5 worm cellular contexts compared by ENCODE assay signal in genomic region chrII:10502491-10503063, ce11.
TF ChIP-seq lines count a peak whose summit lies in the region.

Gene myrf-1, minus strand, starts transcription at chrII:10502541.

TF ChIP-seq in whole organism, L1 larva, 84 proteins besides CTCF, POLR2A, EP300 and RAD21 (continues in another document):
- TF ChIP-seq lin-39 (tag; optimal IDR thresholded peaks at IDR 0.05; lab: Kevin White, UChicago): no peak
- TF ChIP-seq nhr-90 (tag; optimal IDR thresholded peaks at IDR 0.05; lab: Kevin White, UChicago; ENCODE audit: poor library complexity): peak; percentile 73
- TF ChIP-seq elt-3 (tag; optimal IDR thresholded peaks at IDR 0.05; lab: Kevin White, UChicago): peak in 1 of 6 experiments; percentile 9
- TF ChIP-seq hlh-4 (tag; optimal IDR thresholded peaks at IDR 0.05; lab: Kevin White, UChicago): no peak
- peak; percentile 13 for TF ChIP-seq F16B12.6 (tag; optimal IDR thresholded peaks at IDR 0.05; lab: Kevin White, UChicago)
- TF ChIP-seq grh-1 (GFP tag; IDR thresholded peaks at IDR 0.05; lab: Robert Waterston, UW): peak; percentile 64
- peak; percentile 75 for TF ChIP-seq nhr-77 (tag; optimal IDR thresholded peaks at IDR 0.05; lab: Kevin White, UChicago)
- TF ChIP-seq nhr-84 (tag; optimal IDR thresholded peaks at IDR 0.05; lab: Kevin White, UChicago): no peak
- TF ChIP-seq nhr-20 (tag; optimal IDR thresholded peaks at IDR 0.05; lab: Kevin White, UChicago): peak; percentile 85
- peak; percentile 52 for TF ChIP-seq lin-13 (GFP tag; optimal IDR thresholded peaks at IDR 0.05; lab: Kevin White, UChicago)
- TF ChIP-seq unc-30 (tag; optimal IDR thresholded peaks at IDR 0.05; lab: Kevin White, UChicago): no peak
- peak; percentile 70 for TF ChIP-seq unc-130 (tag; optimal IDR thresholded peaks at IDR 0.05; lab: Kevin White, UChicago)
- TF ChIP-seq elt-2 (tag; optimal IDR thresholded peaks at IDR 0.05; lab: Kevin White, UChicago): peak; percentile 66
- TF ChIP-seq lin-14 (GFP tag; optimal IDR thresholded peaks at IDR 0.05; lab: Kevin White, UChicago): peak; percentile 97
- peak; percentile 73 for TF ChIP-seq blmp-1 (tag; optimal IDR thresholded peaks at IDR 0.05; lab: Kevin White, UChicago)
- no peak for TF ChIP-seq ama-1 (optimal IDR thresholded peaks at IDR 0.05; lab: Kevin White, UChicago)
- TF ChIP-seq snpc-4 (tag; optimal IDR thresholded peaks at IDR 0.05; lab: Kevin White, UChicago): peak; percentile 48
- peak; percentile 15 for TF ChIP-seq lin-15B (tag; optimal IDR thresholded peaks at IDR 0.05; lab: Kevin White, UChicago)

TF ChIP-seq in whole organism, L3 larva, 47 proteins besides CTCF, POLR2A, EP300 and RAD21 (continues in another document):
- TF ChIP-seq nhr-12 (tag; optimal IDR thresholded peaks at IDR 0.05; lab: Kevin White, UChicago) (no peak), nhr-11 (tag; optimal IDR thresholded peaks at IDR 0.05; lab: Kevin White, UChicago) (peak; percentile 87), nhr-43 (tag; optimal IDR thresholded peaks at IDR 0.05; lab: Kevin White, UChicago; ENCODE audit: poor library complexity, severe bottlenecking) (peak; percentile 74), nhr-77 (tag; optimal IDR thresholded peaks at IDR 0.05; lab: Kevin White, UChicago) (peak; percentile 47), ZK546.5 (tag; optimal IDR thresholded peaks at IDR 0.05; lab: Kevin White, UChicago) (no peak), daf-12 (tag; optimal IDR thresholded peaks at IDR 0.05; lab: Kevin White, UChicago) (no peak), pha-4 (tag; optimal IDR thresholded peaks at IDR 0.05; lab: Kevin White, UChicago) (peak; percentile 92), lin-15B (tag; optimal IDR thresholded peaks at IDR 0.05; lab: Kevin White, UChicago) (peak; percentile 64), eor-1 (tag; optimal IDR thresholded peaks at IDR 0.05; lab: Kevin White, UChicago) (no peak), elt-2 (tag; optimal IDR thresholded peaks at IDR 0.05; lab: Kevin White, UChicago) (peak; percentile 80), nhr-25 (tag; optimal IDR thresholded peaks at IDR 0.05; lab: Kevin White, UChicago) (peak; percentile 77), R02D3.7 (tag; optimal IDR thresholded peaks at IDR 0.05; lab: Kevin White, UChicago) (peak; percentile 53), ceh-9 (tag; optimal IDR thresholded peaks at IDR 0.05; lab: Kevin White, UChicago) (no peak), snpc-4 (tag; optimal IDR thresholded peaks at IDR 0.05; lab: Kevin White, UChicago) (peak; percentile 33), skn-1 (tag; optimal IDR thresholded peaks at IDR 0.05; lab: Kevin White, UChicago) (peak; percentile 61), aly-2 (tag; optimal IDR thresholded peaks at IDR 0.05; lab: Kevin White, UChicago) (no peak), nhr-23 (tag; optimal IDR thresholded peaks at IDR 0.05; lab: Kevin White, UChicago) (peak; percentile 91), egl-5 (tag; optimal IDR thresholded peaks at IDR 0.05; lab: Kevin White, UChicago) (peak; percentile 85), hmg-11 (tag; optimal IDR thresholded peaks at IDR 0.05; lab: Kevin White, UChicago) (peak; percentile 99)

TF ChIP-seq in whole organism, early embryonic, 17 proteins besides CTCF, POLR2A, EP300 and RAD21:
- no peak for TF ChIP-seq tra-4 (tag; optimal IDR thresholded peaks at IDR 0.05; lab: Kevin White, UChicago)
- TF ChIP-seq ceh-36 (tag; optimal IDR thresholded peaks at IDR 0.05; lab: Kevin White, UChicago): peak; percentile 18
- TF ChIP-seq F13C5.2 (tag; optimal IDR thresholded peaks at IDR 0.05; lab: Kevin White, UChicago): peak; percentile 69
- no peak for TF ChIP-seq B0310.2 (tag; optimal IDR thresholded peaks at IDR 0.05; lab: Kevin White, UChicago)
- TF ChIP-seq hmbx-1 (tag; optimal IDR thresholded peaks at IDR 0.05; lab: Kevin White, UChicago): no peak
- peak; percentile 55; the same call in 1 of the 2 replicates for TF ChIP-seq flt-1 (GFP tag; IDR thresholded peaks at IDR 0.05; lab: Robert Waterston, UW)
- no peak for TF ChIP-seq sea-1 (GFP tag; conservative IDR thresholded peaks at IDR 0.05; lab: Robert Waterston, UW)
- TF ChIP-seq ama-1 (optimal IDR thresholded peaks at IDR 0.05; lab: Kevin White, UChicago): no peak
- TF ChIP-seq tbx-37 (GFP tag; conservative IDR thresholded peaks at IDR 0.05; lab: Robert Waterston, UW): no peak
- TF ChIP-seq hmg-4 (GFP tag; optimal IDR thresholded peaks at IDR 0.05; lab: Kevin White, UChicago): peak; percentile 86
- no peak for TF ChIP-seq ets-7 (tag; optimal IDR thresholded peaks at IDR 0.05; lab: Kevin White, UChicago)
- TF ChIP-seq scrt-1 (GFP tag; IDR thresholded peaks at IDR 0.05; lab: Robert Waterston, UW): 0 out of 2 replicates have a peak, but pooled peaks have one; percentile 45

TF ChIP-seq in whole organism, midembryonic, 9 proteins besides CTCF, POLR2A, EP300 and RAD21:
- TF ChIP-seq ztf-29 (GFP tag; IDR thresholded peaks at IDR 0.05; lab: Robert Waterston, UW): no peak
- peak; percentile 72 for TF ChIP-seq cog-1 (tag; optimal IDR thresholded peaks at IDR 0.05; lab: Kevin White, UChicago)
- 0 out of 2 replicates have a peak, but pooled peaks have one; percentile 67 for TF ChIP-seq tab-1 (GFP tag; IDR thresholded peaks at IDR 0.05; lab: Robert Waterston, UW)
- TF ChIP-seq ref-1 (GFP tag; conservative IDR thresholded peaks at IDR 0.05; lab: Robert Waterston, UW): no peak
- TF ChIP-seq T22C8.4 (GFP tag; IDR thresholded peaks at IDR 0.05; lab: Robert Waterston, UW): no peak
- TF ChIP-seq med-1 (GFP tag; optimal IDR thresholded peaks at IDR 0.05; lab: Kevin White, UChicago; ENCODE audit: insufficient read depth): no peak
- 0 out of 2 replicates have a peak, but pooled peaks have one; percentile 6 for TF ChIP-seq flt-1 (GFP tag; IDR thresholded peaks at IDR 0.05; lab: Robert Waterston, UW)
- TF ChIP-seq klf-2 (GFP tag; conservative IDR thresholded peaks at IDR 0.05; lab: Robert Waterston, UW): no peak
- peak; percentile 56; the same call in 1 of the 2 replicates for TF ChIP-seq ztf-23 (GFP tag; IDR thresholded peaks at IDR 0.05; lab: Robert Waterston, UW)

TF ChIP-seq in whole organism, young adult, 124 proteins besides CTCF, POLR2A, EP300 and RAD21 (continues in another document):
- TF ChIP-seq pbrm-1 (GFP tag; IDR thresholded peaks at IDR 0.05; lab: Robert Waterston, UW): peak; percentile 69; the same call in 1 of the 2 replicates
- TF ChIP-seq lin-40 (tag; optimal IDR thresholded peaks at IDR 0.05; lab: Kevin White, UChicago): peak; percentile 73
- TF ChIP-seq unc-130 (GFP tag; optimal IDR thresholded peaks at IDR 0.05; lab: Kevin White, UChicago): no peak
- TF ChIP-seq sptf-2 (GFP tag; optimal IDR thresholded peaks at IDR 0.05; lab: Kevin White, UChicago): peak; percentile 71
- TF ChIP-seq mcd-1 (GFP tag; IDR thresholded peaks at IDR 0.05; lab: Robert Waterston, UW): peak; percentile 81
- TF ChIP-seq egl-44 (GFP tag; IDR thresholded peaks at IDR 0.05; lab: Robert Waterston, UW): no peak; the same call in 1 of the 2 replicates
- TF ChIP-seq dox-1 (GFP tag; IDR thresholded peaks at IDR 0.05; lab: Robert Waterston, UW): peak; percentile 90
- TF ChIP-seq nhr-90 (tag; optimal IDR thresholded peaks at IDR 0.05; lab: Kevin White, UChicago): peak; percentile 18
- peak; percentile 44 for TF ChIP-seq atf-7 (tag; optimal IDR thresholded peaks at IDR 0.05; lab: Kevin White, UChicago)
- TF ChIP-seq ztf-18 (tag; optimal IDR thresholded peaks at IDR 0.05; lab: Kevin White, UChicago): peak; percentile 57
- peak; percentile 91 for TF ChIP-seq hmg-1.2 (GFP tag; IDR thresholded peaks at IDR 0.05; lab: Robert Waterston, UW)
- TF ChIP-seq mes-4 (tag; optimal IDR thresholded peaks at IDR 0.05; lab: Kevin White, UChicago): no peak
- TF ChIP-seq cebp-2 (GFP tag; IDR thresholded peaks at IDR 0.05; lab: Robert Waterston, UW): no peak
- no peak for TF ChIP-seq Y56A3A.18 (GFP tag; IDR thresholded peaks at IDR 0.05; lab: Robert Waterston, UW)
- TF ChIP-seq C06A6.2 (GFP tag; conservative IDR thresholded peaks at IDR 0.05; lab: Robert Waterston, UW): peak; percentile 45
- TF ChIP-seq F57A8.1 (GFP tag; optimal IDR thresholded peaks at IDR 0.05; lab: Kevin White, UChicago): peak; percentile 5
- TF ChIP-seq ztf-26 (tag; optimal IDR thresholded peaks at IDR 0.05; lab: Kevin White, UChicago): peak; percentile 33
- peak; percentile 25; the same call in 1 of the 2 replicates for TF ChIP-seq cebp-1 (GFP tag; IDR thresholded peaks at IDR 0.05; lab: Robert Waterston, UW)
- TF ChIP-seq cebp-1 (tag; optimal IDR thresholded peaks at IDR 0.05; lab: Kevin White, UChicago): peak; percentile 84
- TF ChIP-seq K12H6.12 (tag; optimal IDR thresholded peaks at IDR 0.05; lab: Kevin White, UChicago): peak; percentile 88
- peak; percentile 75; the same call in 1 of the 2 replicates for TF ChIP-seq nfyb-1 (GFP tag; IDR thresholded peaks at IDR 0.05; lab: Robert Waterston, UW)
- peak; percentile 91 for TF ChIP-seq nhr-80 (tag; optimal IDR thresholded peaks at IDR 0.05; lab: Kevin White, UChicago)
- peak; percentile 21 for TF ChIP-seq akir-1 (GFP tag; optimal IDR thresholded peaks at IDR 0.05; lab: Kevin White, UChicago)
- peak; percentile 75 for TF ChIP-seq somi-1 (GFP tag; optimal IDR thresholded peaks at IDR 0.05; lab: Kevin White, UChicago)
- no peak; the same call in 1 of the 2 replicates for TF ChIP-seq let-526 (GFP tag; IDR thresholded peaks at IDR 0.05; lab: Robert Waterston, UW)
- no peak for TF ChIP-seq him-1 (tag; optimal IDR thresholded peaks at IDR 0.05; lab: Kevin White, UChicago)
- TF ChIP-seq bed-2 (GFP tag; IDR thresholded peaks at IDR 0.05; lab: Robert Waterston, UW): 0 out of 2 replicates have a peak, but pooled peaks have one; percentile 9
- TF ChIP-seq rcor-1 (GFP tag; IDR thresholded peaks at IDR 0.05; lab: Robert Waterston, UW): 0 out of 2 replicates have a peak, but pooled peaks have one; percentile 47
- peak; percentile 40 for TF ChIP-seq hmg-20 (GFP tag; IDR thresholded peaks at IDR 0.05; lab: Robert Waterston, UW)
- peak; percentile 12; the same call in 1 of the 2 replicates for TF ChIP-seq madf-6 (GFP tag; IDR thresholded peaks at IDR 0.05; lab: Robert Waterston, UW)
- TF ChIP-seq T26A5.8 (tag; optimal IDR thresholded peaks at IDR 0.05; lab: Kevin White, UChicago): no peak
- no peak for TF ChIP-seq ceh-91 (GFP tag; IDR thresholded peaks at IDR 0.05; lab: Robert Waterston, UW)
- TF ChIP-seq lir-1 (GFP tag; conservative IDR thresholded peaks at IDR 0.05; lab: Robert Waterston, UW): no peak
- peak; percentile 39 for TF ChIP-seq ZK185.1 (tag; optimal IDR thresholded peaks at IDR 0.05; lab: Kevin White, UChicago; ENCODE audit: poor library complexity, severe bottlenecking)
- no peak for TF ChIP-seq F49E8.2 (tag; optimal IDR thresholded peaks at IDR 0.05; lab: Kevin White, UChicago; ENCODE audit: insufficient read depth)
- peak; percentile 7 for TF ChIP-seq athp-1 (tag; optimal IDR thresholded peaks at IDR 0.05; lab: Kevin White, UChicago)
- TF ChIP-seq repo-1 (tag; optimal IDR thresholded peaks at IDR 0.05; lab: Kevin White, UChicago): peak; percentile 47
- TF ChIP-seq Y53F4B.3 (GFP tag; IDR thresholded peaks at IDR 0.05; lab: Robert Waterston, UW): no peak
- no peak for TF ChIP-seq snpc-3.4 (tag; optimal IDR thresholded peaks at IDR 0.05; lab: Kevin White, UChicago)

Comparison
In these comparisons a context has a peak if more than half of its experiments do, and no peak if none do; other contexts are left out.
1. Of the 8 proteins assayed by ChIP-seq in both whole organism, young adult and whole organism, L1 larva: peak only in whole organism, young adult: none; only in whole organism, L1 larva: dpl-1, efl-1 and unc-130; in both: nhr-90; in neither: 2; mixed calls (peak in some experiments, not most) for 2.